Fruit fly (Drosophila melanogaster) S2 (cell line): ENCODE data around the gene CG18809.

ENCODE experiments used
- CG8478 ChIP-seq: fragments of >200 bp; optimal IDR thresholded peaks from 2 replicates; lab custom pipeline; 2018
- CTCF ChIP-seq, 2 experiments: fragments of >200 bp; optimal IDR thresholded peaks; 2 replicates each; lab custom pipeline; 2018

DNA sequence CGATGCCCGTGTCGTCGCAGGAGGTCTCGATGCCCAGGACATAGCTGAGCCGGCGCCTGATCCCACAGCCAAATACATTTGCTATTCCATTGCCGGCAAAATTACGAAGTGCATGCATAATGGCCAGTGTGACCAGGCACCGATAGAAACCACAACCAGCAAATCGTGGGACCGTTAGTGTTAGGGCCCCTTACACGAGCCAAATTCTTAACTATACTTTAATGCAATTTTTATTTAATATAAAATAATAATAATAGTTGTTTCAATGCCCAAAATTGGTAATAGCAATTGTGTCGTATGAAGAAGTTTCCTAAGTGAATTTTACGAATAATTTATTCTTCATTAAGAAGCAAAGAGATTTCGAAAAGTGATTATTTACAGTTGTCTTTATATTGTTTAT, 42.5 kb downstream of the CG18809 start, which contains the start of gene Tcs4:
- no peak for TF ChIP-seq CG8478 (lab: Kevin White, UChicago)
- no peak for TF ChIP-seq CTCF (optimal IDR thresholded peaks at IDR 0.05; lab: Kevin White, UChicago)
